Worm (Caenorhabditis elegans) whole organism, L4/young adult: ENCODE measurements around the gene pah-1.

Experiments used
- dao-5 ChIP-seq: sonication (generic microtip); optimal IDR thresholded peaks from 2 replicates; lab custom pipeline; 2016; ENCODE audit warnings: missing genotype, missing genetic modification characterization, moderate library complexity, missing compliant biosample characterization
- him-1 ChIP-seq: sonication (generic microtip); optimal IDR thresholded peaks from 2 replicates; lab custom pipeline; 2016; ENCODE audit warnings: missing genotype, missing genetic modification reagents, missing genetic modification characterization, missing compliant biosample characterization

- TF ChIP-seq dao-5 (tag; lab: Kevin White, UChicago) (no peak), him-1 (tag; lab: Kevin White, UChicago) (no peak)
These were observed 45.0 kb upstream of the pah-1 start for ce11 chrII:8811825-8812224.
